Fruit fly (Drosophila melanogaster): Measurements from ENCODE around the gene CG31457.

CG31457 gene

DNA sequence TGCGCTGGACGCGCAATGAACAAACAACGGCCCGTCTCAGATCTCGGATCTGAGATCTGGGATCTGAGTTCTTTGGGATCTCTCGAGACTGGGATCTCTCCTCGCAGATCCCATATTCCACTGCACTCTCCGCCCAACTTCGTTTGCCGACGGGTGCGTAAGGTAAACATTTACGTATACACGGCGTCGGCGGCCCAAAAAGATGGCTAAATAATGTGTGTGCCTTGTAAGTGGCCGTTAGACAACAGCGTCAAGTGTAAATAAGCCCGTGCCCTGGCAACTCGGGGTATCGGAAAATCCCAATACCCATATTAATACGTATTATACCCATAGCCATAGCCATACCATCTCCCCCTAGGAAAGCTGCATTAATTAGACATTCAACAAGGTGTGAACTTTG is 6.9 kb upstream of the CG31457 start (continued):
- TF ChIP-seq CG5180 (GFP tag; optimal IDR thresholded peaks at IDR 0.05): peak; percentile 34
- peak; percentile 58 for TF ChIP-seq zen (tag; optimal IDR thresholded peaks at IDR 0.05)
- 0 out of 2 replicates have a peak, but pooled peaks have one; percentile 8 for TF ChIP-seq onecut (GFP tag; IDR thresholded peaks at IDR 0.05)
- TF ChIP-seq fd64A (GFP tag; optimal IDR thresholded peaks at IDR 0.05): peak; percentile 42
- 0 out of 3 replicates have a peak, but pooled peaks have one; percentile 21 for TF ChIP-seq z (GFP tag; IDR thresholded peaks at IDR 0.05)
- TF ChIP-seq CG15011 (GFP tag; optimal IDR thresholded peaks at IDR 0.05): no peak
- TF ChIP-seq Fer3 (tag; optimal IDR thresholded peaks at IDR 0.05): no peak
- no peak for TF ChIP-seq Aef1 (GFP tag; IDR thresholded peaks at IDR 0.05)
- TF ChIP-seq CG32772 (GFP tag; IDR thresholded peaks at IDR 0.05): no peak
- TF ChIP-seq fd3F (GFP tag; optimal IDR thresholded peaks at IDR 0.05): no peak
- TF ChIP-seq CG15696 (tag; optimal IDR thresholded peaks at IDR 0.05): peak; percentile 60
- no peak for TF ChIP-seq Neu2 (GFP tag; optimal IDR thresholded peaks at IDR 0.05; ENCODE audit: borderline replicate concordance)
- TF ChIP-seq CG7556 (GFP tag; optimal IDR thresholded peaks at IDR 0.05): no peak
- TF ChIP-seq ewg (GFP tag; optimal IDR thresholded peaks at IDR 0.05): no peak
- peak; percentile 65 for TF ChIP-seq sens (GFP tag)
- peak; percentile 52 for TF ChIP-seq CG6813 (GFP tag; optimal IDR thresholded peaks at IDR 0.05)
- TF ChIP-seq CG17359 (tag; optimal IDR thresholded peaks at IDR 0.05): peak; percentile 16
- no peak for TF ChIP-seq ranshi (GFP tag; IDR thresholded peaks at IDR 0.05)
- peak; percentile 42; the same call in 1 of the 2 replicates for TF ChIP-seq Xrp1 (GFP tag; IDR thresholded peaks at IDR 0.05)
- no peak for TF ChIP-seq prd (optimal IDR thresholded peaks at IDR 0.05)
- peak; percentile 21; the same call in 1 of the 3 replicates for TF ChIP-seq prd (GFP tag; IDR thresholded peaks at IDR 0.05)
- no peak for TF ChIP-seq sima (GFP tag; optimal IDR thresholded peaks at IDR 0.05)
- no peak for TF ChIP-seq Ravus (GFP tag; IDR thresholded peaks at IDR 0.05)
- peak; percentile 2 for TF ChIP-seq odd (GFP tag; optimal IDR thresholded peaks at IDR 0.05)
- peak; percentile 48; the same call in 1 of the 3 replicates for TF ChIP-seq ci (GFP tag; IDR thresholded peaks at IDR 0.05)
- peak; percentile 20 for TF ChIP-seq dmrt11E (tag; optimal IDR thresholded peaks at IDR 0.05)
- no peak for TF ChIP-seq CG17612 (GFP tag; IDR thresholded peaks at IDR 0.05)
- peak; percentile 53 for TF ChIP-seq CG33557 (GFP tag; optimal IDR thresholded peaks at IDR 0.05)
- 0 out of 2 replicates have a peak, but pooled peaks have one; percentile 13 for TF ChIP-seq CG31441 (GFP tag; IDR thresholded peaks at IDR 0.05)
- TF ChIP-seq Dip3 (GFP tag; optimal IDR thresholded peaks at IDR 0.05): no peak
- TF ChIP-seq ATbp (GFP tag; optimal IDR thresholded peaks at IDR 0.05): peak; percentile 37
- no peak for TF ChIP-seq CG10321 (GFP tag; IDR thresholded peaks at IDR 0.05)
- TF ChIP-seq sc (optimal IDR thresholded peaks at IDR 0.05): no peak
- TF ChIP-seq sc (GFP tag; optimal IDR thresholded peaks at IDR 0.05): no peak
- TF ChIP-seq Med (GFP tag): peak; percentile 54
- peak; percentile 34; the same call in 1 of the 3 replicates for TF ChIP-seq zfh1 (GFP tag; IDR thresholded peaks at IDR 0.05)
- peak; percentile 3 for TF ChIP-seq dmrt99B (tag; optimal IDR thresholded peaks at IDR 0.05)
- TF ChIP-seq Asciz (GFP tag; optimal IDR thresholded peaks at IDR 0.05): peak; percentile 10
- no peak for TF ChIP-seq CG3281 (GFP tag; optimal IDR thresholded peaks at IDR 0.05)
- TF ChIP-seq CHES-1-like (GFP tag; optimal IDR thresholded peaks at IDR 0.05): no peak
- no peak for TF ChIP-seq ERR (GFP tag; optimal IDR thresholded peaks at IDR 0.05)
- TF ChIP-seq kni (GFP tag; optimal IDR thresholded peaks at IDR 0.05): peak; percentile 83
- peak; percentile 31 for TF ChIP-seq CG1603 (tag; optimal IDR thresholded peaks at IDR 0.05)
- TF ChIP-seq fd102C (GFP tag; optimal IDR thresholded peaks at IDR 0.05): peak; percentile 58
- TF ChIP-seq ac (GFP tag; optimal IDR thresholded peaks at IDR 0.05): peak; percentile 26
- TF ChIP-seq HLHmδ (GFP tag; optimal IDR thresholded peaks at IDR 0.05): peak; percentile 47
- no peak for TF ChIP-seq Gug (GFP tag; IDR thresholded peaks at IDR 0.05)
- no peak for TF ChIP-seq CG17912 (GFP tag; optimal IDR thresholded peaks at IDR 0.05)
- TF ChIP-seq fu2 (GFP tag; optimal IDR thresholded peaks at IDR 0.05): no peak
- peak; percentile 12 for TF ChIP-seq btn (GFP tag; optimal IDR thresholded peaks at IDR 0.05)
- no peak for TF ChIP-seq kay (GFP tag; optimal IDR thresholded peaks at IDR 0.05)
